Worm (Caenorhabditis elegans) whole organism, young adult: Measurements from ENCODE around the gene M05D6.2.

Experiments
- ceh-40 ChIP-seq: fragments of 200-800 bp; sonication (Bioruptor generic); IDR thresholded peaks from 2 replicates; pipeline ENCODE4 v1.3.6; 2022; ENCODE audit warnings: missing genetic modification characterization, missing compliant biosample characterization
- madf-3 ChIP-seq: fragments of 200-800 bp; sonication (Bioruptor generic); IDR thresholded peaks from 2 replicates; pipeline ENCODE4 v1.3.6; 2022; ENCODE audit warnings: missing genetic modification reagents, missing genetic modification characterization, missing compliant biosample characterization
- zfh-2 ChIP-seq: fragments of 200-800 bp; sonication (Bioruptor generic); conservative IDR thresholded peaks from 2 replicates; pipeline ENCODE4 v1.3.6; 2022; ENCODE audit warnings: missing genetic modification reagents, missing genetic modification characterization, missing compliant biosample characterization
- zim-3 ChIP-seq: sonication (generic microtip); optimal IDR thresholded peaks from 2 replicates; lab custom pipeline; 2017; ENCODE audit warnings: mild to moderate bottlenecking, missing genetic modification characterization, moderate library complexity, missing compliant biosample characterization

DNA sequence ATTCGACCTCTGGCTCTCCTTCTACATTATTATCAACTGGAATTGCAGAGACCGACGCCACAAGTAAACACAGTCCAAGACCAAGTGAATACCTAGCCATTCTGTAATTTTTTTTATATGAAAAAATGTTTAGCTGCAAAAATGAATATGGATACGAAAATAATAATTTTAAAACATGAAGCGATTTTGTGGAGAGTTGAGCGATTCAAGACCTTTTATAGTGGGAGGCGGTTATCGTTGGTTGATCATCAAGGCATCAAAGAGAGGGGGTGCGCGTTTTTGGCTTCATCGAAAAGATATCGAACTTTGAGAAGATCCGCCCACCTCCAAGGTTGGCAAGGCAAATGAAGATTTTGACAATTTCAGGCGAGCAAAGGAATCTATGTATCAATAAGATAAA, 21.2 kb upstream of the M05D6.2 start, which contains the start of gene cut-3:
- no peak for TF ChIP-seq zim-3 (tag; lab: Kevin White, UChicago)
- no peak for TF ChIP-seq madf-3 (GFP tag; lab: Robert Waterston, UW)
- no peak for TF ChIP-seq ceh-40 (GFP tag; lab: Robert Waterston, UW)
- TF ChIP-seq zfh-2 (GFP tag; lab: Robert Waterston, UW), result no peak
